Fruit fly (Drosophila melanogaster): ENCODE data around the gene CG32110.

The CG32110 gene

dm6 chr3L:12790783-12791678 lies 17.5 kb upstream of the CG32110 start:
- no peak for TF ChIP-seq bab1 (GFP tag; optimal IDR thresholded peaks at IDR 0.05)
- TF ChIP-seq kay (GFP tag; ENCODE audit: borderline replicate concordance) = peak; percentile 74

dm6 chr3L:12791679-12792229 lies 16.8 kb upstream of the CG32110 start:
- TF ChIP-seq Hr96 (GFP tag; optimal IDR thresholded peaks at IDR 0.05) (no peak), CG12768 (GFP tag; optimal IDR thresholded peaks at IDR 0.05) (no peak), bab1 (GFP tag; optimal IDR thresholded peaks at IDR 0.05) (no peak), CG7101 (tag; optimal IDR thresholded peaks at IDR 0.05) (no peak), tj (GFP tag; optimal IDR thresholded peaks at IDR 0.05) (no peak), toe (GFP tag; optimal IDR thresholded peaks at IDR 0.05) (no peak), CG7045 (GFP tag; optimal IDR thresholded peaks at IDR 0.05) (no peak), Crg-1 (GFP tag; optimal IDR thresholded peaks at IDR 0.05) (no peak), CG33017 (tag; optimal IDR thresholded peaks at IDR 0.05) (no peak), cnc (optimal IDR thresholded peaks at IDR 0.05) (no peak), Mnt (GFP tag; optimal IDR thresholded peaks at IDR 0.05) (no peak), CG11617 (GFP tag; optimal IDR thresholded peaks at IDR 0.05) (no peak), CG5204 (GFP tag; optimal IDR thresholded peaks at IDR 0.05) (no peak), pad (GFP tag; optimal IDR thresholded peaks at IDR 0.05) (no peak), kay (GFP tag; ENCODE audit: borderline replicate concordance) (no peak), Clk (GFP tag; optimal IDR thresholded peaks at IDR 0.05) (no peak), cic (GFP tag; optimal IDR thresholded peaks at IDR 0.05) (no peak), ovo (GFP tag; optimal IDR thresholded peaks at IDR 0.05) (no peak), CG14711 (tag; optimal IDR thresholded peaks at IDR 0.05) (no peak)

dm6 chr3L:12792933-12793448 lies 15.5 kb upstream of the CG32110 start:
- TF ChIP-seq CG11617 (GFP tag; optimal IDR thresholded peaks at IDR 0.05) = no peak
- no peak for TF ChIP-seq CG1620 (GFP tag; optimal IDR thresholded peaks at IDR 0.05)
- no peak for TF ChIP-seq CG5204 (GFP tag; optimal IDR thresholded peaks at IDR 0.05)
- TF ChIP-seq CG33017 (tag; optimal IDR thresholded peaks at IDR 0.05) = peak; percentile 40
- peak; percentile 32 for TF ChIP-seq CG7101 (tag; optimal IDR thresholded peaks at IDR 0.05)
- TF ChIP-seq cic (GFP tag; optimal IDR thresholded peaks at IDR 0.05) = no peak
- no peak for TF ChIP-seq Mnt (GFP tag; optimal IDR thresholded peaks at IDR 0.05)
- TF ChIP-seq ovo (GFP tag; optimal IDR thresholded peaks at IDR 0.05) = no peak
- TF ChIP-seq Clk (GFP tag; optimal IDR thresholded peaks at IDR 0.05) = no peak
- peak; percentile 10 for TF ChIP-seq tj (GFP tag; optimal IDR thresholded peaks at IDR 0.05)
- TF ChIP-seq CG14711 (tag; optimal IDR thresholded peaks at IDR 0.05) = peak; percentile 40
- TF ChIP-seq CG7045 (GFP tag; optimal IDR thresholded peaks at IDR 0.05) = no peak
- peak; percentile 71 for TF ChIP-seq kay (GFP tag; ENCODE audit: borderline replicate concordance)

DNA sequence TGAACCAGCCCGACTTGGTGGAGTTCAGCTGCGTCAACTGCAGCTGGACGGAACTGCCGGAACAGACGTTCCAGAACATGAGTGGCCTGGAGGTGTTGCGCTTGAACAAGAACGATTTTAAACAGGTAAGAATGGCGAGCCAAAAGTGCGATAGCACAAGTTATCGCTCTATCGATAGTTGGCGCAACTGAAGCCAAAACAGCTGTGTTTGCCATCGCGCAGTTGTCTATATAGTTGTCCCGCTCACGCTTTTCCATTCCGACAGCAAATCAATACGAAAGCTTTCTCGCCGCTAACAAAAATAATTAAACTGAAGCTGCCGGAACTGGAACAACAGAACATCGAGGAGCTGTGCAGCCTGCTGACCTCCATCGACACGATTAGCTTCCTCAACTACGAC lies 14.0 kb upstream of the CG32110 start:
- no peak for TF ChIP-seq cnc (optimal IDR thresholded peaks at IDR 0.05)
- peak; percentile 51 for TF ChIP-seq bab1 (GFP tag; optimal IDR thresholded peaks at IDR 0.05)
- TF ChIP-seq pad (GFP tag; optimal IDR thresholded peaks at IDR 0.05) = peak; percentile 9
- no peak for TF ChIP-seq CG7101 (tag; optimal IDR thresholded peaks at IDR 0.05)
- TF ChIP-seq kay (GFP tag; ENCODE audit: borderline replicate concordance) = no peak
- no peak for TF ChIP-seq ovo (GFP tag; optimal IDR thresholded peaks at IDR 0.05)
- no peak for TF ChIP-seq CG1620 (GFP tag; optimal IDR thresholded peaks at IDR 0.05)
- TF ChIP-seq tj (GFP tag; optimal IDR thresholded peaks at IDR 0.05) = no peak
- TF ChIP-seq Crg-1 (GFP tag; optimal IDR thresholded peaks at IDR 0.05) = no peak
- no peak for TF ChIP-seq CG14711 (tag; optimal IDR thresholded peaks at IDR 0.05)
- TF ChIP-seq CG11617 (GFP tag; optimal IDR thresholded peaks at IDR 0.05) = no peak
- TF ChIP-seq CG5204 (GFP tag; optimal IDR thresholded peaks at IDR 0.05) = no peak
- peak; percentile 44 for TF ChIP-seq cic (GFP tag; optimal IDR thresholded peaks at IDR 0.05)

dm6 chr3L:12796077-12796641 lies 12.4 kb upstream of the CG32110 start:
- TF ChIP-seq Mnt (GFP tag; optimal IDR thresholded peaks at IDR 0.05) (peak; percentile 40), pad (GFP tag; optimal IDR thresholded peaks at IDR 0.05) (no peak), Clk (GFP tag; optimal IDR thresholded peaks at IDR 0.05) (no peak), CG5204 (GFP tag; optimal IDR thresholded peaks at IDR 0.05) (no peak), ovo (GFP tag; optimal IDR thresholded peaks at IDR 0.05) (no peak), CG11617 (GFP tag; optimal IDR thresholded peaks at IDR 0.05) (no peak), CG7045 (GFP tag; optimal IDR thresholded peaks at IDR 0.05) (no peak), toe (GFP tag; optimal IDR thresholded peaks at IDR 0.05) (no peak), CG12768 (GFP tag; optimal IDR thresholded peaks at IDR 0.05) (no peak), CG14711 (tag; optimal IDR thresholded peaks at IDR 0.05) (no peak), cic (GFP tag; optimal IDR thresholded peaks at IDR 0.05) (peak; percentile 44), CG33017 (tag; optimal IDR thresholded peaks at IDR 0.05) (no peak), kay (GFP tag; ENCODE audit: borderline replicate concordance) (no peak), Crg-1 (GFP tag; optimal IDR thresholded peaks at IDR 0.05) (no peak), bab1 (GFP tag; optimal IDR thresholded peaks at IDR 0.05) (no peak), cnc (optimal IDR thresholded peaks at IDR 0.05) (no peak), CG7101 (tag; optimal IDR thresholded peaks at IDR 0.05) (no peak)

Data from whole organism, adult.